Worm (Caenorhabditis elegans) whole organism, late embryonic: ENCODE results near the gene atln-2.

Source experiments
- ama-1 ChIP-seq: fragments of 150-350 bp; optimal IDR thresholded peaks from 2 replicates; lab custom pipeline; 2014
- ceh-6 ChIP-seq: fragments of 200-800 bp; sonication (Bioruptor generic); optimal IDR thresholded peaks from 2 replicates; lab custom pipeline; 2018; ENCODE audit warnings: mild to moderate bottlenecking, missing genetic modification characterization, missing compliant biosample characterization
- fax-1 ChIP-seq: sonication (generic microtip); optimal IDR thresholded peaks from 2 replicates; lab custom pipeline; 2016; ENCODE audit warnings: missing genotype, missing genetic modification characterization, missing compliant biosample characterization
- lin-11 ChIP-seq: fragments of 200-800 bp; sonication (Bioruptor generic); optimal IDR thresholded peaks from 2 replicates; lab custom pipeline; 2018; ENCODE audit warnings: mild to moderate bottlenecking, missing genetic modification characterization, missing compliant biosample characterization
- nhr-232 ChIP-seq: sonication (generic microtip); optimal IDR thresholded peaks from 2 replicates; lab custom pipeline; 2016; ENCODE audit warnings: missing genetic modification characterization, missing compliant biosample characterization
- ref-2 ChIP-seq: sonication (generic microtip); optimal IDR thresholded peaks from 2 replicates; lab custom pipeline; 2016; ENCODE audit warnings: missing genetic modification characterization, missing compliant biosample characterization
- sox-4 ChIP-seq: sonication (generic microtip); optimal IDR thresholded peaks from 2 replicates; lab custom pipeline; 2017; ENCODE audit warnings: mild to moderate bottlenecking, missing genetic modification characterization, inconsistent platforms, missing compliant biosample characterization

ce11 chrIV:14949048-14949447 lies 32.4 kb upstream of the atln-2 start:
- TF ChIP-seq ref-2 (tag; lab: Kevin White, UChicago) (no peak), fax-1 (tag; lab: Kevin White, UChicago) (no peak), sox-4 (no peak), ama-1 (lab: Kevin White, UChicago) (no peak), lin-11 (tag; lab: Kevin White, UChicago) (no peak), nhr-232 (tag; lab: Kevin White, UChicago) (no peak), ceh-6 (GFP tag; lab: Kevin White, UChicago) (no peak)
